Fruit fly (Drosophila melanogaster) whole organism, prepupa: Measurements from ENCODE around the gene CG17568.

Experiments
- CG10631 ChIP-seq: fragments of 200-800 bp; sonication (Bioruptor generic); optimal IDR thresholded peaks from 2 replicates; lab custom pipeline; 2016; ENCODE audit warnings: missing biosample characterization, missing genetic modification characterization
- CG10669 ChIP-seq: fragments of 200-800 bp; sonication (Bioruptor generic); optimal IDR thresholded peaks from 3 replicates; lab custom pipeline; 2018; ENCODE audit warnings: missing biosample characterization, mild to moderate bottlenecking, missing genetic modification characterization, moderate library complexity
- CG11294 ChIP-seq: fragments of 200-800 bp; sonication (Bioruptor generic); IDR thresholded peaks from 2 replicates; pipeline ENCODE4 v1.3.6; 2022; ENCODE audit warnings: missing biosample characterization, missing genetic modification characterization
- CG15336 ChIP-seq: fragments of 200-800 bp; sonication (Bioruptor generic); IDR thresholded peaks from 2 replicates; pipeline ENCODE4 v1.3.6; 2022; ENCODE audit warnings: missing biosample characterization, missing genetic modification characterization
- CG1621 ChIP-seq: fragments of 200-800 bp; sonication (Bioruptor generic); optimal IDR thresholded peaks from 3 replicates; lab custom pipeline; 2018; ENCODE audit warnings: missing biosample characterization, mild to moderate bottlenecking, missing genetic modification characterization
- CG16779 ChIP-seq: fragments of 200-800 bp; sonication (Bioruptor generic); optimal IDR thresholded peaks from 3 replicates; lab custom pipeline; 2017; ENCODE audit warnings: missing biosample characterization, mild to moderate bottlenecking, missing genetic modification characterization
- CG3032 ChIP-seq: fragments of 200-800 bp; optimal IDR thresholded peaks from 2 replicates; lab custom pipeline; 2019; ENCODE audit warnings: missing biosample characterization, mild to moderate bottlenecking, missing genetic modification characterization, moderate library complexity
- CG31627 ChIP-seq: fragments of 200-800 bp; sonication (Bioruptor generic); optimal IDR thresholded peaks from 3 replicates; lab custom pipeline; 2016; ENCODE audit warnings: missing biosample characterization, missing genetic modification characterization
- CG32006 ChIP-seq: fragments of 200-800 bp; sonication (Bioruptor generic); optimal IDR thresholded peaks from 3 replicates; lab custom pipeline; 2017; ENCODE audit warnings: missing biosample characterization, mild to moderate bottlenecking, missing genetic modification characterization
- CG4318 ChIP-seq: fragments of 200-800 bp; sonication (Bioruptor generic); optimal IDR thresholded peaks from 3 replicates; lab custom pipeline; 2017; ENCODE audit warnings: missing biosample characterization, mild to moderate bottlenecking, missing genetic modification characterization
- CG6163 ChIP-seq: fragments of 200-800 bp; sonication (Bioruptor generic); IDR thresholded peaks from 3 replicates; pipeline ENCODE4 v1.3.6; 2022; ENCODE audit warnings: missing biosample characterization, missing genetic modification characterization
- CG6276 ChIP-seq: fragments of 200-800 bp; sonication (Bioruptor generic); optimal IDR thresholded peaks from 2 replicates; lab custom pipeline; 2017; ENCODE audit warnings: missing biosample characterization, mild to moderate bottlenecking, missing genetic modification characterization
- CG6808 ChIP-seq: fragments of 200-800 bp; sonication (Bioruptor generic); optimal IDR thresholded peaks from 3 replicates; lab custom pipeline; 2017; ENCODE audit warnings: missing biosample characterization, missing genetic modification characterization, mild to moderate bottlenecking, moderate library complexity, missing genetic modification reagents
- CG7368 ChIP-seq: fragments of 200-800 bp; sonication (Bioruptor generic); optimal IDR thresholded peaks from 3 replicates; lab custom pipeline; 2016; ENCODE audit warnings: missing biosample characterization, missing genetic modification characterization
- CG8119 ChIP-seq: fragments of 200-800 bp; sonication (Bioruptor generic); IDR thresholded peaks from 3 replicates; pipeline ENCODE4 v1.3.6; 2022; ENCODE audit warnings: missing biosample characterization, missing genetic modification characterization
- CG8319 ChIP-seq: fragments of 200-800 bp; sonication (Bioruptor generic); optimal IDR thresholded peaks from 3 replicates; lab custom pipeline; 2016; ENCODE audit warnings: missing biosample characterization, missing genetic modification characterization
- CG8632 ChIP-seq: fragments of 200-800 bp; sonication (Bioruptor generic); optimal IDR thresholded peaks from 3 replicates; lab custom pipeline; 2016; ENCODE audit warnings: missing biosample characterization, missing genetic modification characterization
- Eip75B ChIP-seq: fragments of 200-800 bp; sonication (Bioruptor generic); optimal IDR thresholded peaks from 3 replicates; lab custom pipeline; 2016; ENCODE audit warnings: missing biosample characterization, missing genetic modification characterization
- Eip78C ChIP-seq: fragments of 200-800 bp; sonication (Bioruptor generic); peaks from one replicate; lab custom pipeline; 2016; ENCODE audit warnings: missing biosample characterization, missing genetic modification characterization
- Eip93F ChIP-seq: fragments of 200-800 bp; sonication (Bioruptor generic); optimal IDR thresholded peaks from 2 replicates; lab custom pipeline; 2016; ENCODE audit warnings: missing biosample characterization, mild to moderate bottlenecking, missing genetic modification characterization
- Ets21C ChIP-seq: fragments of 200-800 bp; sonication (Bioruptor generic); optimal IDR thresholded peaks from 3 replicates; lab custom pipeline; 2016; ENCODE audit warnings: missing biosample characterization, missing genetic modification characterization
- Ets96B ChIP-seq: fragments of 200-800 bp; optimal IDR thresholded peaks from 2 replicates; lab custom pipeline; 2019; ENCODE audit warnings: missing biosample characterization, mild to moderate bottlenecking, missing genetic modification characterization, moderate library complexity
- Gug ChIP-seq: fragments of 200-800 bp; sonication (Bioruptor generic); IDR thresholded peaks from 2 replicates; pipeline ENCODE4 v1.3.6; 2022; ENCODE audit warnings: missing biosample characterization, missing genetic modification characterization
- Hr38 ChIP-seq: sonication (Bioruptor generic); optimal IDR thresholded peaks from 2 replicates; lab custom pipeline; 2016; ENCODE audit warnings: missing biosample characterization, missing genetic modification characterization
- Hr39 ChIP-seq: fragments of 200-800 bp; sonication (Bioruptor generic); optimal IDR thresholded peaks from 2 replicates; lab custom pipeline; 2016; ENCODE audit warnings: missing biosample characterization, missing genetic modification characterization
- Hr4 ChIP-seq: fragments of 200-800 bp; sonication (Bioruptor generic); optimal IDR thresholded peaks from 3 replicates; lab custom pipeline; 2016; ENCODE audit warnings: missing biosample characterization, missing genetic modification characterization
- Lpt ChIP-seq: fragments of 200-800 bp; sonication (Bioruptor generic); optimal IDR thresholded peaks from 3 replicates; lab custom pipeline; 2016; ENCODE audit warnings: missing biosample characterization, missing genetic modification characterization
- Met ChIP-seq: fragments of 200-800 bp; sonication (Bioruptor generic); optimal IDR thresholded peaks from 3 replicates; lab custom pipeline; 2016; ENCODE audit warnings: missing biosample characterization, missing genetic modification characterization
- OdsH ChIP-seq: fragments of 200-800 bp; sonication (Bioruptor generic); optimal IDR thresholded peaks from 3 replicates; lab custom pipeline; 2016; ENCODE audit warnings: missing biosample characterization, missing genetic modification characterization
- Smox ChIP-seq: fragments of 200-800 bp; sonication (Bioruptor generic); optimal IDR thresholded peaks from 3 replicates; lab custom pipeline; 2016; ENCODE audit warnings: missing biosample characterization, missing genetic modification characterization
- Sox102F ChIP-seq: fragments of 200-800 bp; sonication (Bioruptor generic); optimal IDR thresholded peaks from 2 replicates; lab custom pipeline; 2016; ENCODE audit warnings: missing biosample characterization, mild to moderate bottlenecking, missing genetic modification characterization
- Sox14 ChIP-seq: fragments of 200-800 bp; sonication (Bioruptor generic); optimal IDR thresholded peaks from 3 replicates; lab custom pipeline; 2016; ENCODE audit warnings: missing biosample characterization, missing genetic modification characterization
- achi ChIP-seq: fragments of 200-800 bp; sonication (Bioruptor generic); optimal IDR thresholded peaks from 3 replicates; lab custom pipeline; 2016; ENCODE audit warnings: missing biosample characterization, missing genetic modification characterization
- acj6 ChIP-seq: fragments of 200-800 bp; sonication (Bioruptor generic); optimal IDR thresholded peaks from 3 replicates; lab custom pipeline; 2016; ENCODE audit warnings: missing biosample characterization, missing genetic modification characterization
- cyc ChIP-seq: fragments of 200-800 bp; sonication (Bioruptor generic); optimal IDR thresholded peaks from 3 replicates; lab custom pipeline; 2016; ENCODE audit warnings: missing biosample characterization, missing genetic modification characterization
- dsx ChIP-seq: fragments of 200-800 bp; optimal IDR thresholded peaks from 3 replicates; lab custom pipeline; 2019; ENCODE audit warnings: missing biosample characterization, mild to moderate bottlenecking, missing genetic modification characterization, moderate library complexity; ENCODE audit not compliant: poor library complexity, severe bottlenecking
- eg ChIP-seq: fragments of 200-800 bp; sonication (Bioruptor generic); IDR thresholded peaks from 3 replicates; pipeline ENCODE4 v1.3.6; 2022; ENCODE audit warnings: missing biosample characterization, missing genetic modification characterization
- esn ChIP-seq: fragments of 200-800 bp; sonication (Bioruptor generic); optimal IDR thresholded peaks from 2 replicates; lab custom pipeline; 2016; ENCODE audit warnings: missing biosample characterization, mild to moderate bottlenecking, missing genetic modification characterization, moderate library complexity
- fd59A ChIP-seq: fragments of 200-800 bp; sonication (Bioruptor generic); optimal IDR thresholded peaks from 2 replicates; lab custom pipeline; 2017; ENCODE audit warnings: missing biosample characterization, mild to moderate bottlenecking, missing genetic modification characterization, missing genetic modification reagents
- fd85E ChIP-seq: fragments of 200-800 bp; sonication (Bioruptor generic); optimal IDR thresholded peaks from 3 replicates; lab custom pipeline; 2016; ENCODE audit warnings: missing biosample characterization, missing genetic modification characterization
- fkh ChIP-seq: fragments of 200-800 bp; sonication (Bioruptor generic); optimal IDR thresholded peaks from 3 replicates; lab custom pipeline; 2017; ENCODE audit warnings: missing biosample characterization, mild to moderate bottlenecking, missing genetic modification characterization, moderate library complexity
- net ChIP-seq: fragments of 200-800 bp; sonication (Bioruptor generic); optimal IDR thresholded peaks from 3 replicates; lab custom pipeline; 2016; ENCODE audit warnings: missing biosample characterization, missing genetic modification characterization
- pdm3 ChIP-seq: fragments of 200-800 bp; sonication (Bioruptor generic); optimal IDR thresholded peaks from 3 replicates; lab custom pipeline; 2016; ENCODE audit warnings: missing biosample characterization, missing genetic modification characterization
- salr ChIP-seq, 2 experiments: fragments of 200-800 bp; sonication (Bioruptor generic); optimal IDR thresholded peaks; 3 replicates each; lab custom pipeline; 2016 to 2018; ENCODE audit warnings: missing biosample characterization in 2 of 2, missing genetic modification characterization in 2 of 2, mild to moderate bottlenecking in 1 of 2
- spab ChIP-seq: fragments of 200-800 bp; sonication (Bioruptor generic); optimal IDR thresholded peaks from 2 replicates; lab custom pipeline; 2017; ENCODE audit warnings: missing biosample characterization, mild to moderate bottlenecking, missing genetic modification characterization, missing genetic modification reagents
- ss ChIP-seq, 2 experiments: fragments of 200-800 bp; sonication (Bioruptor generic); optimal IDR thresholded peaks; 2 replicates in 1 of 2; 3 replicates in 1 of 2; lab custom pipeline; 2017 to 2018; ENCODE audit warnings: mild to moderate bottlenecking in 2 of 2, missing biosample characterization in 2 of 2, missing genetic modification characterization in 2 of 2, moderate library complexity in 1 of 2
- svp ChIP-seq: fragments of 200-800 bp; sonication (Bioruptor generic); peaks from one replicate; lab custom pipeline; 2016; ENCODE audit warnings: missing biosample characterization, missing genetic modification characterization
- topi ChIP-seq: fragments of 200-800 bp; sonication (Bioruptor generic); optimal IDR thresholded peaks from 3 replicates; lab custom pipeline; 2016; ENCODE audit warnings: missing biosample characterization, missing genetic modification characterization

CG17568 gene

DNA sequence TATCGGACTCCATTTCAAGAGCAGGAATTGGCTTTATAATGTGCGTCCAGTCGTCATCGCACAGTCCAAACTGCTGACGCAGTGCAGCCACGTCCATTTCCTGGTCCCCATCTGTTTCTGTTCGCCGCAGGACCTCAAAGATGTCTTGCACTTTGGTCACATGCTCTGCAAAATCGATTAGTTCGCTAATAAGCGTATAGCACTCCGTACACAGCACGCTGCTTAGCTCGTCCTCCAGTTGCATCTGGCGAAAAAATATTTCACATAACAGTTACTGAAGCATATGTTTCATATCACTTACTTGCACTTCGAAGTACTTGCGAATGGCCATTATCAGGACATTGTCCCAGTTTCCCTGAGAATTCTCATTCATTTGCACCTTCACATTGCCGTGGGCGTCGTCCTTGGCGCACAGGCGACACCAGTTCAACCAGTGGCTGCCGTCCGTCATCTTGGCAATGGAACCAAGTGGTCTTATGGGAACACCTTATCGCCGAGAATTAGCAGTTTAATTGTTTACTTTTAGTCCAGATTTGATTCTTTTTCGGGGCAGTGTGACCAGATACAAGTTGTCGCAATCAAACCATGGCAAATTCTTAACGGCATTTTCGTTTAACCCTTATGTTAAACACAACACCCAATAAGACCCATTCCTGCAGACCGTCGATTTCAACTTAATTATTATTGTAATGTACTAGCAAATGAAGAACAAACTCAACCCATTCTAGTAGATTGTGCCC is at the start of gene CG17568:
TSS of gene CG17568 (minus strand) at position 550 of the 740 bp plus-strand sequence.
- TF ChIP-seq Eip78C (GFP tag; lab: Kevin White, UChicago), result peak; percentile 62
- no peak for TF ChIP-seq spab (GFP tag; lab: Kevin White, UChicago)
- TF ChIP-seq Eip75B (GFP tag; lab: Kevin White, UChicago), result no peak
- TF ChIP-seq Gug, result no peak
- peak; percentile 69 for TF ChIP-seq fkh (GFP tag; lab: Kevin White, UChicago)
- TF ChIP-seq CG1621, result no peak
- TF ChIP-seq esn (GFP tag; lab: Kevin White, UChicago), result peak; percentile 3

DNA sequence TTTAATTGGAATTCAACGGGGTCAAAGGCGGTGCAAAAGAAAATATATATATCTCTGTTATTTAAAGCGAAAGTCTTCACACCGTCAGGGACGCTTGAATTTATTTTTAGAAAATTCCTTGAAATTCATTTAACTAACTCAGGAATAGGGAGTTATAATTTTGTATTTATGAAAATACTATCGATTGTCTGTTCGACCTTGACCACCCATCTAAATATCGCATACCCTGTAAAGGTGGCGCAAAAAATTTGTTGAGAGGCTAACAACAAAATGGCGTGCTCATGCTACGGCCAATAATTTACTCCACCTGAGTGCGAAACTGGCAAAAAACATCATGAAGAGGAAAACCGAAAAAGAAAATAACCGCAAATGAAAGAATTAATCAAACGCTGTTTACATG is 49.0 kb upstream of the CG17568 start:
- peak; percentile 67 for TF ChIP-seq svp
- no peak for TF ChIP-seq CG8319
- peak; percentile 42 for TF ChIP-seq esn (GFP tag; lab: Kevin White, UChicago)
- peak; percentile 35 for TF ChIP-seq Smox
- peak; percentile 16 for TF ChIP-seq CG31627 (GFP tag; lab: Kevin White, UChicago)
- no peak for TF ChIP-seq acj6 (GFP tag; lab: Kevin White, UChicago)
- no peak for TF ChIP-seq CG10669 (GFP tag; lab: Kevin White, UChicago)
- peak; percentile 17 for TF ChIP-seq Ets21C (GFP tag; lab: Kevin White, UChicago)
- peak; percentile 22 for TF ChIP-seq Hr39 (GFP tag; lab: Kevin White, UChicago)
- no peak for TF ChIP-seq fd85E (GFP tag; lab: Kevin White, UChicago)
- TF ChIP-seq Met (GFP tag; lab: Kevin White, UChicago), result peak; percentile 39
- no peak for TF ChIP-seq salr (GFP tag; optimal IDR thresholded peaks at IDR 0.05; lab: Kevin White, UChicago)
- TF ChIP-seq topi (GFP tag; lab: Kevin White, UChicago), result peak; percentile 20
- no peak for TF ChIP-seq achi (GFP tag; lab: Kevin White, UChicago)
- TF ChIP-seq CG6808, result no peak
- peak; percentile 33 for TF ChIP-seq Eip78C (GFP tag; lab: Kevin White, UChicago)
- no peak for TF ChIP-seq Eip75B (GFP tag; lab: Kevin White, UChicago)
- peak; percentile 12 for TF ChIP-seq cyc (GFP tag; lab: Kevin White, UChicago)
- no peak for TF ChIP-seq pdm3 (GFP tag; lab: Kevin White, UChicago)
- TF ChIP-seq CG10631 (GFP tag; lab: Kevin White, UChicago), result no peak
- TF ChIP-seq, all 60 proteins: peak for 10

DNA sequence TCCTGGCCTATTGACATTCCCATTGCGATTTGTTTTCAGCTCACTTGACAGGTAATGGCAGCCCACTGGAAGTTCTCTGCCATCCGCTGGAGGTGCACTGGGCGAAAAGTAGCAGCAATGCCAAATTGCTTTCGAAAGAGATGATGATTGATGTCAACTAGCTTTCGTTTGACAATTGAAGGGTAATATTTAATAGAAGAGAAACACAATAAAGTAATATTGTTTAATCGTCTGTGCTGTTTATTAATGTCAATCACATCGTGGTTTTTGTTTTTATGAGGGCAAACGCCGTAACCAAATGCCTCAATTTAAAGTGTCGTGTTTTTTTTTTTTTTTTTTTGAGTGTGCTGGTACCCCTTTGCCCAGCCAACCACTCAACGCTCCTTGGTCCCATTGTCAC is 47.6 kb upstream of the CG17568 start:
- TF ChIP-seq CG8632 (GFP tag; lab: Kevin White, UChicago), result no peak
- TF ChIP-seq Hr38 (GFP tag; lab: Kevin White, UChicago), result no peak
- TF ChIP-seq Ets96B (tag; lab: Kevin White, UChicago), result peak; percentile 13
- no peak for TF ChIP-seq dsx (GFP tag; lab: Kevin White, UChicago)
- no peak for TF ChIP-seq Lpt (GFP tag; lab: Kevin White, UChicago)
- no peak for TF ChIP-seq Sox102F (GFP tag; lab: Kevin White, UChicago)
- TF ChIP-seq net, result no peak
- no peak for TF ChIP-seq CG7368 (GFP tag; lab: Kevin White, UChicago)
- peak; percentile 24 for TF ChIP-seq Hr39 (GFP tag; lab: Kevin White, UChicago)
- no peak for TF ChIP-seq Hr4 (GFP tag; lab: Kevin White, UChicago)
- TF ChIP-seq CG11294, result no peak
- no peak for TF ChIP-seq Ets21C (GFP tag; lab: Kevin White, UChicago)
- peak; percentile 36 for TF ChIP-seq Sox14 (GFP tag; lab: Kevin White, UChicago)
- TF ChIP-seq Eip78C (GFP tag; lab: Kevin White, UChicago), result peak; percentile 73
- TF ChIP-seq OdsH, result peak; percentile 11
- TF ChIP-seq ss (GFP tag; optimal IDR thresholded peaks at IDR 0.05; lab: Kevin White, UChicago), result no peak
- TF ChIP-seq CG6276, result no peak
- no peak for TF ChIP-seq Eip75B (GFP tag; lab: Kevin White, UChicago)
- TF ChIP-seq CG32006, result peak; percentile 31
- no peak for TF ChIP-seq Eip93F (GFP tag; lab: Kevin White, UChicago)
- TF ChIP-seq CG6163, result peak; percentile 44; the same call in 1 of the 3 replicates
- TF ChIP-seq CG4318, result no peak
- peak; percentile 17 for TF ChIP-seq CG3032 (tag; lab: Kevin White, UChicago)
- no peak for TF ChIP-seq fd59A
- no peak for TF ChIP-seq eg (GFP tag; lab: Robert Waterston, UW)
- TF ChIP-seq CG8119 (GFP tag; lab: Robert Waterston, UW), result no peak
- TF ChIP-seq CG16779 (tag; lab: Kevin White, UChicago), result no peak
- TF ChIP-seq CG15336 (GFP tag; lab: Robert Waterston, UW), result peak; percentile 39
